Fruit fly (Drosophila melanogaster) whole organism, adult: ENCODE results near the gene CG5273.

ENCODE experiments used
- CG11617 ChIP-seq: fragments of 200-800 bp; sonication (Bioruptor generic); optimal IDR thresholded peaks from 2 replicates; lab custom pipeline; 2017; ENCODE audit warnings: mild to moderate bottlenecking, missing biosample characterization, missing genetic modification reagents, missing genetic modification characterization
- CG12768 ChIP-seq: fragments of 200-800 bp; sonication (Bioruptor generic); optimal IDR thresholded peaks from 2 replicates; lab custom pipeline; 2017; ENCODE audit warnings: missing biosample characterization, missing genetic modification characterization, mild to moderate bottlenecking, moderate library complexity, missing genetic modification reagents
- CG14711 ChIP-seq: fragments of 200-800 bp; sonication (Bioruptor generic); optimal IDR thresholded peaks from 2 replicates; lab custom pipeline; 2018; ENCODE audit warnings: missing biosample characterization, mild to moderate bottlenecking, missing genetic modification characterization, moderate library complexity
- CG1620 ChIP-seq: fragments of 200-800 bp; sonication (Bioruptor generic); optimal IDR thresholded peaks from 2 replicates; lab custom pipeline; 2016; ENCODE audit warnings: missing biosample characterization, missing genetic modification characterization
- CG33017 ChIP-seq: fragments of 200-800 bp; sonication (Bioruptor generic); optimal IDR thresholded peaks from 2 replicates; lab custom pipeline; 2018; ENCODE audit warnings: missing biosample characterization, mild to moderate bottlenecking, missing genetic modification characterization, moderate library complexity
- CG5204 ChIP-seq: fragments of 200-800 bp; sonication (Bioruptor generic); optimal IDR thresholded peaks from 2 replicates; lab custom pipeline; 2016; ENCODE audit warnings: missing biosample characterization, missing genetic modification characterization
- CG7045 ChIP-seq: fragments of 200-800 bp; sonication (Bioruptor generic); optimal IDR thresholded peaks from 2 replicates; lab custom pipeline; 2017; ENCODE audit warnings: missing biosample characterization, mild to moderate bottlenecking, missing genetic modification characterization
- CG7101 ChIP-seq: fragments of 200-800 bp; sonication (Bioruptor generic); optimal IDR thresholded peaks from 2 replicates; lab custom pipeline; 2018; ENCODE audit warnings: missing biosample characterization, mild to moderate bottlenecking, missing genetic modification characterization, moderate library complexity
- Clk ChIP-seq: fragments of 200-800 bp; sonication (Bioruptor generic); optimal IDR thresholded peaks from 2 replicates; lab custom pipeline; 2017; ENCODE audit warnings: missing biosample characterization, missing genetic modification characterization
- Crg-1 ChIP-seq: fragments of 200-800 bp; sonication (Bioruptor generic); optimal IDR thresholded peaks from 2 replicates; lab custom pipeline; 2016; ENCODE audit warnings: missing biosample characterization, missing genetic modification characterization
- Hr96 ChIP-seq: fragments of 200-800 bp; sonication (Bioruptor generic); optimal IDR thresholded peaks from 2 replicates; lab custom pipeline; 2016; ENCODE audit warnings: missing biosample characterization, missing genetic modification characterization
- Mnt ChIP-seq: fragments of 200-800 bp; sonication (Bioruptor generic); optimal IDR thresholded peaks from 2 replicates; lab custom pipeline; 2016; ENCODE audit warnings: missing biosample characterization, mild to moderate bottlenecking, missing genetic modification characterization
- bab1 ChIP-seq: fragments of 200-800 bp; sonication (Bioruptor generic); optimal IDR thresholded peaks from 3 replicates; lab custom pipeline; 2019; ENCODE audit warnings: missing biosample characterization, mild to moderate bottlenecking, missing genetic modification characterization, moderate library complexity
- cic ChIP-seq: fragments of 200-800 bp; sonication (Bioruptor generic); optimal IDR thresholded peaks from 2 replicates; lab custom pipeline; 2017; ENCODE audit warnings: missing biosample characterization, mild to moderate bottlenecking, missing genetic modification characterization, moderate library complexity
- cnc ChIP-seq, 2 experiments: fragments of >200 bp; optimal IDR thresholded peaks; 2 replicates each; lab custom pipeline; 2017
- kay ChIP-seq: fragments of 200-800 bp; sonication (Bioruptor generic); peaks from one replicate; lab custom pipeline; 2016; ENCODE audit warnings: missing biosample characterization, missing genetic modification characterization, borderline replicate concordance
- ovo ChIP-seq: fragments of 200-800 bp; sonication (Bioruptor generic); optimal IDR thresholded peaks from 2 replicates; lab custom pipeline; 2016; ENCODE audit warnings: missing biosample characterization, missing genetic modification characterization
- pad ChIP-seq: fragments of 200-800 bp; sonication (Bioruptor generic); optimal IDR thresholded peaks from 3 replicates; lab custom pipeline; 2017; ENCODE audit warnings: missing biosample characterization, missing genetic modification characterization, mild to moderate bottlenecking, moderate library complexity, missing genetic modification reagents
- tj ChIP-seq: fragments of 200-800 bp; sonication (Bioruptor generic); optimal IDR thresholded peaks from 3 replicates; lab custom pipeline; 2017; ENCODE audit warnings: missing biosample characterization, mild to moderate bottlenecking, missing genetic modification characterization, moderate library complexity
- toe ChIP-seq: fragments of 200-800 bp; sonication (Bioruptor generic); optimal IDR thresholded peaks from 2 replicates; lab custom pipeline; 2016; ENCODE audit warnings: missing biosample characterization, missing genetic modification characterization

The CG5273 gene

dm6 chrX:717893-718292, 41.5 kb upstream of the CG5273 start:
- TF ChIP-seq CG11617 (no peak), CG33017 (no peak), CG7101 (tag; lab: Kevin White, UChicago) (no peak), CG5204 (GFP tag; lab: Kevin White, UChicago) (no peak), Mnt (GFP tag; lab: Kevin White, UChicago) (no peak), toe (no peak), Crg-1 (GFP tag; lab: Kevin White, UChicago) (no peak), cnc (optimal IDR thresholded peaks at IDR 0.05; lab: Kevin White, UChicago) (no peak), ovo (GFP tag; lab: Kevin White, UChicago) (no peak), Hr96 (no peak), CG12768 (GFP tag; lab: Kevin White, UChicago) (no peak), Clk (GFP tag; lab: Kevin White, UChicago) (no peak), CG1620 (no peak), CG14711 (no peak)

- no peak for TF ChIP-seq CG12768 (GFP tag; lab: Kevin White, UChicago)
- TF ChIP-seq cnc (optimal IDR thresholded peaks at IDR 0.05; lab: Kevin White, UChicago), result no peak
- TF ChIP-seq Clk (GFP tag; lab: Kevin White, UChicago), result no peak
- no peak for TF ChIP-seq tj (GFP tag; lab: Kevin White, UChicago)
- no peak for TF ChIP-seq ovo (GFP tag; lab: Kevin White, UChicago)
- TF ChIP-seq Crg-1 (GFP tag; lab: Kevin White, UChicago), result no peak
- no peak for TF ChIP-seq pad (GFP tag; lab: Kevin White, UChicago)
- TF ChIP-seq CG11617, result no peak
- no peak for TF ChIP-seq toe
- TF ChIP-seq bab1 (GFP tag; lab: Kevin White, UChicago), result no peak
- TF ChIP-seq kay (GFP tag; lab: Kevin White, UChicago), result no peak
- TF ChIP-seq CG1620, result no peak
- no peak for TF ChIP-seq CG33017
- TF ChIP-seq CG7045 (GFP tag; lab: Kevin White, UChicago), result no peak
- no peak for TF ChIP-seq Mnt (GFP tag; lab: Kevin White, UChicago)
- no peak for TF ChIP-seq cic (GFP tag; lab: Kevin White, UChicago)
- TF ChIP-seq CG7101 (tag; lab: Kevin White, UChicago), result no peak
- TF ChIP-seq CG5204 (GFP tag; lab: Kevin White, UChicago), result no peak
- no peak for TF ChIP-seq Hr96
- TF ChIP-seq CG14711, result no peak
These were observed 40.4 kb upstream of the CG5273 start for dm6 chrX:718945-719344.

dm6 chrX:724496-724895, 34.9 kb upstream of the CG5273 start:
- TF ChIP-seq Clk (GFP tag; lab: Kevin White, UChicago), result no peak
- no peak for TF ChIP-seq tj (GFP tag; lab: Kevin White, UChicago)
- TF ChIP-seq kay (GFP tag; lab: Kevin White, UChicago), result no peak

- no peak for TF ChIP-seq CG12768 (GFP tag; lab: Kevin White, UChicago)
These were observed 19.7 kb upstream of the CG5273 start for dm6 chrX:739621-740216.

dm6 chrX:750047-750446, 9.3 kb upstream of the CG5273 start, which contains the start of gene CG5254:
Gene CG5254 (plus strand): TSS chrX:750347.
- TF ChIP-seq ovo (GFP tag; lab: Kevin White, UChicago) (no peak), CG7045 (GFP tag; lab: Kevin White, UChicago) (no peak)

dm6 chrX:751201-751600, 8.2 kb upstream of the CG5273 start, which contains the start of gene CG13362:
Gene CG13362 (minus strand): TSS chrX:751301.
- TF ChIP-seq ovo (GFP tag; lab: Kevin White, UChicago) (no peak), CG14711 (no peak), CG1620 (no peak), Clk (GFP tag; lab: Kevin White, UChicago) (no peak), CG5204 (GFP tag; lab: Kevin White, UChicago) (no peak), toe (no peak), cnc (optimal IDR thresholded peaks at IDR 0.05; lab: Kevin White, UChicago) (no peak), bab1 (GFP tag; lab: Kevin White, UChicago) (no peak), Crg-1 (GFP tag; lab: Kevin White, UChicago) (no peak), CG7045 (GFP tag; lab: Kevin White, UChicago) (no peak), cic (GFP tag; lab: Kevin White, UChicago) (no peak), Mnt (GFP tag; lab: Kevin White, UChicago) (no peak), CG7101 (tag; lab: Kevin White, UChicago) (no peak), kay (GFP tag; lab: Kevin White, UChicago) (no peak), pad (GFP tag; lab: Kevin White, UChicago) (no peak), CG11617 (no peak)

- no peak for TF ChIP-seq kay (GFP tag; lab: Kevin White, UChicago)
- no peak for TF ChIP-seq CG1620
- no peak for TF ChIP-seq CG33017
- no peak for TF ChIP-seq tj (GFP tag; lab: Kevin White, UChicago)
- no peak for TF ChIP-seq Hr96
- no peak for TF ChIP-seq toe
- no peak for TF ChIP-seq CG11617
- TF ChIP-seq cic (GFP tag; lab: Kevin White, UChicago), result no peak
- TF ChIP-seq CG7101 (tag; lab: Kevin White, UChicago), result no peak
- no peak for TF ChIP-seq Clk (GFP tag; lab: Kevin White, UChicago)
- no peak for TF ChIP-seq Crg-1 (GFP tag; lab: Kevin White, UChicago)
- TF ChIP-seq CG14711, result no peak
- TF ChIP-seq ovo (GFP tag; lab: Kevin White, UChicago), result no peak
- no peak for TF ChIP-seq Mnt (GFP tag; lab: Kevin White, UChicago)
- TF ChIP-seq CG7045 (GFP tag; lab: Kevin White, UChicago), result no peak
- TF ChIP-seq CG5204 (GFP tag; lab: Kevin White, UChicago), result no peak
- no peak for TF ChIP-seq bab1 (GFP tag; lab: Kevin White, UChicago)
These were observed 5.8 kb upstream of the CG5273 start, which contains the start of gene CG13361 for dm6 chrX:753553-753952. Gene CG13361 (minus strand): TSS chrX:753653.
